Worm (Caenorhabditis elegans): ENCODE measurements around the gene memi-1.

Gene memi-1

ce11 chrIV:4760378-4761084, at the start of gene memi-1, which contains the start of gene cyp-31A3:
memi-1 (minus strand) TSS chrIV:4760428.
cyp-31A3 (plus strand) TSS chrIV:4761049.
- TF ChIP-seq unc-62 (GFP tag; optimal IDR thresholded peaks at IDR 0.05) = no peak

- no peak for TF ChIP-seq unc-62 (GFP tag; optimal IDR thresholded peaks at IDR 0.05)
These were observed 49.6 kb upstream of the memi-1 start, which contains the start of gene H06H21.37 for ce11 chrIV:4809813-4810212. H06H21.37 (minus strand) TSS chrIV:4809974.

ce11 chrIV:4809397-4809796, 49.2 kb upstream of the memi-1 start, which contains the start of gene ubxn-6:
ubxn-6 (minus strand) TSS chrIV:4809497.
- TF ChIP-seq unc-62 (GFP tag; optimal IDR thresholded peaks at IDR 0.05) = no peak

ce11 chrIV:4807219-4807618, 47.0 kb upstream of the memi-1 start, which contains the start of gene H06H21.11:
H06H21.11 (minus strand) TSS chrIV:4807319.
- TF ChIP-seq unc-62 (GFP tag; optimal IDR thresholded peaks at IDR 0.05) = no peak

ce11 chrIV:4806486-4806885, 46.3 kb upstream of the memi-1 start, which contains the start of gene dpf-5:
dpf-5 (minus strand) TSS chrIV:4806586.
- TF ChIP-seq unc-62 (GFP tag; optimal IDR thresholded peaks at IDR 0.05) = no peak

ce11 chrIV:4802494-4802893, 42.3 kb upstream of the memi-1 start, which contains the start of gene dpf-7:
dpf-7 (minus strand) TSS chrIV:4802594.
- no peak for TF ChIP-seq unc-62 (GFP tag; optimal IDR thresholded peaks at IDR 0.05)

ce11 chrIV:4799114-4799513, 38.9 kb upstream of the memi-1 start, which contains the start of gene eor-1:
eor-1 (minus strand) TSS chrIV:4799178.
- no peak for TF ChIP-seq unc-62 (GFP tag; optimal IDR thresholded peaks at IDR 0.05)

ce11 chrIV:4795111-4795510, 34.9 kb upstream of the memi-1 start:
- no peak for TF ChIP-seq unc-62 (GFP tag; optimal IDR thresholded peaks at IDR 0.05)

- TF ChIP-seq unc-62 (GFP tag; optimal IDR thresholded peaks at IDR 0.05) = no peak
These were observed 29.2 kb upstream of the memi-1 start, which contains the start of gene R11E3.1 for ce11 chrIV:4789445-4789844. R11E3.1 (plus strand) TSS chrIV:4789745.

ce11 chrIV:4788332-4788731, 28.1 kb upstream of the memi-1 start, which contains the start of gene nhr-104:
nhr-104 (minus strand) TSS chrIV:4788692.
- no peak for TF ChIP-seq unc-62 (GFP tag; optimal IDR thresholded peaks at IDR 0.05)

ce11 chrIV:4781123-4781522, 20.9 kb upstream of the memi-1 start:
- TF ChIP-seq unc-62 (GFP tag; optimal IDR thresholded peaks at IDR 0.05) = no peak

ce11 chrIV:4780129-4780528, 19.9 kb upstream of the memi-1 start, which contains the start of gene set-15:
set-15 (minus strand) TSS chrIV:4780229.
- TF ChIP-seq unc-62 (GFP tag; optimal IDR thresholded peaks at IDR 0.05) = no peak

- TF ChIP-seq unc-62 (GFP tag; optimal IDR thresholded peaks at IDR 0.05) = no peak
These were observed 16.3 kb upstream of the memi-1 start for ce11 chrIV:4776501-4776900.

- TF ChIP-seq unc-62 (GFP tag; optimal IDR thresholded peaks at IDR 0.05) = no peak
These were observed 15.8 kb upstream of the memi-1 start, which contains the start of gene R11E3.19 for ce11 chrIV:4776001-4776400. R11E3.19 (minus strand) TSS chrIV:4776101.

- TF ChIP-seq unc-62 (GFP tag; optimal IDR thresholded peaks at IDR 0.05) = no peak
These were observed 11.6 kb upstream of the memi-1 start, which contains the start of gene R11E3.2 for ce11 chrIV:4771792-4772191. R11E3.2 (plus strand) TSS chrIV:4772092.

- no peak for TF ChIP-seq unc-62 (GFP tag; optimal IDR thresholded peaks at IDR 0.05)
These were observed 4.2 kb upstream of the memi-1 start, which contains the start of gene npp-26 for ce11 chrIV:4764422-4764821. npp-26 (plus strand) TSS chrIV:4764722.

ce11 chrIV:4763844-4764243, 3.6 kb upstream of the memi-1 start, which contains the start of gene Y17G9B.2:
Y17G9B.2 (plus strand) TSS chrIV:4764144.
- no peak for TF ChIP-seq unc-62 (GFP tag; optimal IDR thresholded peaks at IDR 0.05)
